Worm (Caenorhabditis elegans) whole organism, L4 larva: ENCODE data around the gene C36C9.11.

Experiments used
- F26F4.8 ChIP-seq: fragments of 200-800 bp; sonication (Bioruptor generic); conservative IDR thresholded peaks from 2 replicates; pipeline ENCODE4 v1.3.6; 2022; ENCODE audit warnings: missing genetic modification characterization, missing compliant biosample characterization
- ctbp-1 ChIP-seq: fragments of 200-800 bp; sonication (Bioruptor generic); IDR thresholded peaks from 2 replicates; pipeline ENCODE4 v1.3.6; 2022; ENCODE audit warnings: missing genetic modification reagents, missing genetic modification characterization, missing compliant biosample characterization
- daf-19 ChIP-seq: fragments of 200-800 bp; sonication (Bioruptor generic); conservative IDR thresholded peaks from 2 replicates; pipeline ENCODE4 v1.3.6; 2022; ENCODE audit warnings: missing genetic modification characterization, missing compliant biosample characterization
- dmd-8 ChIP-seq: fragments of 200-800 bp; sonication (Bioruptor generic); IDR thresholded peaks from 2 replicates; pipeline ENCODE4 v1.3.6; 2022; ENCODE audit warnings: missing genetic modification characterization, missing compliant biosample characterization
- hlh-30 ChIP-seq: sonication (generic microtip); optimal IDR thresholded peaks from 2 replicates; lab custom pipeline; 2017; ENCODE audit warnings: antibody characterized with exemption, mild to moderate bottlenecking, missing genetic modification characterization, missing compliant biosample characterization; ENCODE audit not compliant: insufficient read depth
- lin-13 ChIP-seq: fragments of 150-350 bp; optimal IDR thresholded peaks from 2 replicates; lab custom pipeline; 2014; ENCODE audit warnings: missing biosample characterization, missing genetic modification reagents, missing genetic modification characterization
- madf-9 ChIP-seq: fragments of 200-800 bp; sonication (Bioruptor generic); conservative IDR thresholded peaks from 2 replicates; pipeline ENCODE4 v1.3.6; 2022; ENCODE audit warnings: missing genetic modification reagents, missing genetic modification characterization, missing compliant biosample characterization
- mdl-1 ChIP-seq, 2 experiments: fragments of 150-350 bp in 1 of 2; sonication (generic microtip) in 1 of 2; optimal IDR thresholded peaks; 2 replicates each; lab custom pipeline; 2014 to 2017; ENCODE audit warnings: missing biosample characterization in 2 of 2, missing genetic modification characterization in 2 of 2
- mxl-3 ChIP-seq: fragments of 200-800 bp; sonication (Bioruptor generic); optimal IDR thresholded peaks from 2 replicates; lab custom pipeline; 2018; ENCODE audit warnings: mild to moderate bottlenecking, missing genetic modification characterization, missing compliant biosample characterization
- nhr-237 ChIP-seq: sonication (generic microtip); optimal IDR thresholded peaks from 2 replicates; lab custom pipeline; 2017; ENCODE audit warnings: missing biosample characterization, missing genetic modification characterization
- nhr-48 ChIP-seq: sonication (generic microtip); optimal IDR thresholded peaks from 2 replicates; lab custom pipeline; 2016; ENCODE audit warnings: mild to moderate bottlenecking, missing genetic modification characterization, missing compliant biosample characterization
- nhr-77 ChIP-seq: fragments of 150-350 bp; optimal IDR thresholded peaks from 2 replicates; lab custom pipeline; 2014; ENCODE audit warnings: missing biosample characterization, missing genetic modification characterization
- pha-4 ChIP-seq, 2 experiments: fragments of 150-350 bp in 1 of 2; fragments of 200-800 bp in 1 of 2; sonication (Bioruptor generic) in 1 of 2; IDR thresholded peaks in 1 of 2; optimal IDR thresholded peaks in 1 of 2; 2 replicates each; pipeline versions ENCODE4 v1.3.6 to Lab custom; 2014 to 2022; ENCODE audit warnings: missing genetic modification characterization in 2 of 2, missing genetic modification reagents in 2 of 2, missing biosample characterization in 1 of 2, missing compliant biosample characterization in 1 of 2
- php-3 ChIP-seq: fragments of 200-800 bp; sonication (Bioruptor generic); IDR thresholded peaks from 2 replicates; pipeline ENCODE4 v1.3.6; 2022; ENCODE audit warnings: missing genetic modification reagents, missing genetic modification characterization, missing compliant biosample characterization
- set-16 ChIP-seq: fragments of 200-800 bp; sonication (Bioruptor generic); IDR thresholded peaks from 2 replicates; pipeline ENCODE4 v1.3.6; 2022; ENCODE audit warnings: missing genetic modification reagents, missing genetic modification characterization, missing compliant biosample characterization
- tag-97 ChIP-seq: fragments of 200-800 bp; sonication (Bioruptor generic); IDR thresholded peaks from 2 replicates; pipeline ENCODE4 v1.3.6; 2022; ENCODE audit warnings: missing genetic modification characterization, missing compliant biosample characterization
- vab-7 ChIP-seq: fragments of 200-800 bp; sonication (Bioruptor generic); IDR thresholded peaks from 2 replicates; pipeline ENCODE4 v1.3.6; 2022; ENCODE audit warnings: missing genetic modification reagents, missing genetic modification characterization, missing compliant biosample characterization
- zip-2 ChIP-seq: fragments of 150-350 bp; optimal IDR thresholded peaks from 2 replicates; lab custom pipeline; 2014; ENCODE audit warnings: missing biosample characterization, missing genetic modification characterization
- ztf-7 ChIP-seq: fragments of 150-350 bp; optimal IDR thresholded peaks from 2 replicates; lab custom pipeline; 2014; ENCODE audit warnings: missing biosample characterization, missing genetic modification characterization

The C36C9.11 gene

DNA sequence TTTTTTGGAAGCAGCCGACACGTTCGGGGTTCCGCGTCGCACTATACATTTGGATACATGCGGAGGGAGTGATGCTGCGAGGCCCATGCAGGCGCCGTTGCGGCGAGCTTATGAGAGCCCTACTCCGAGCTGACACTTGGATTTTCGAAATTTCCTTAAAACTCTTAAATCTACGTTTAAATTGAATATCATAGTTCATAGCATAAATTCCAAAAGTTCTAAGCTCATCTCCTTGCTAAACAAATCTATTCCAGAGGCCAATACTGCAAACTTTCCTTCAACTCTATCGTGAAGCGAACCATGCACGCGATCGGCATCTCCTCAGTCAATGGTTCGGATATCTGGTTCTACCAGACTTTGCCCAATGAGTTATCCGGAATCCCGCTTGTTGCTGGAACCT, 42.4 kb downstream of the C36C9.11 start, which contains the start of gene dgn-3:
Gene dgn-3, plus strand, starts transcription at position 301 of the 400 bp plus-strand sequence.
- TF ChIP-seq nhr-237 = no peak
- TF ChIP-seq php-3 (GFP tag; lab: Robert Waterston, UW) = no peak
- no peak for TF ChIP-seq mdl-1 (tag; optimal IDR thresholded peaks at IDR 0.05; lab: Kevin White, UChicago)
- TF ChIP-seq set-16 (GFP tag; lab: Robert Waterston, UW) = peak; percentile 44; the same call in 1 of the 2 replicates

DNA sequence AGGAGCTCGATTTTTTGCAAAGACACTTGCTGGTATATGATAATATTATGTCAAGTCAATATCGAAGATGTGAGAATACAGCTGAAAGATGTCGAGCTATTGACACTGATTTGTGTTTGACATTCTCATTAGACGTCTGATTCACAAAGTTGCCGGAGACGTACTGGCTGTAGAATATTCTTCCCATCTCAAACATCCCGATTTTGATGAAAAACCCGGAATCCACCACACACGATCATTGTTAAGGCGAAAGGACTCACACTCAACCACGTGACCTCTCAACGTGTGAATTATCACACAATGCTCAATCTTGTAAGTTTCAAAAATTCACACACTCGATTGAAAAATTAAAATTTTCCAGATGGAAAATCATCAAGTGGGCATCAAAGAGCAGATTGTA, 48.8 kb downstream of the C36C9.11 start, which contains the start of gene F07G6.12:
Gene F07G6.12, plus strand, starts transcription at position 301 of the 400 bp plus-strand sequence.
- no peak for TF ChIP-seq nhr-48 (tag; lab: Kevin White, UChicago)
- no peak for TF ChIP-seq set-16 (GFP tag; lab: Robert Waterston, UW)
- TF ChIP-seq F26F4.8 (GFP tag; lab: Robert Waterston, UW) = no peak
- no peak for TF ChIP-seq tag-97 (GFP tag; lab: Robert Waterston, UW)
- no peak for TF ChIP-seq vab-7
- no peak for TF ChIP-seq ztf-7 (tag; lab: Kevin White, UChicago)
- TF ChIP-seq madf-9 = no peak
- no peak for TF ChIP-seq mxl-3 (GFP tag; lab: Kevin White, UChicago)
- no peak for TF ChIP-seq daf-19 (GFP tag; lab: Robert Waterston, UW)
- TF ChIP-seq dmd-8 (GFP tag; lab: Robert Waterston, UW) = no peak
- no peak for TF ChIP-seq ctbp-1 (GFP tag; lab: Robert Waterston, UW)
- no peak for TF ChIP-seq lin-13 (GFP tag; lab: Kevin White, UChicago)
- TF ChIP-seq zip-2 = no peak
- TF ChIP-seq pha-4 (GFP tag; IDR thresholded peaks at IDR 0.05; lab: Robert Waterston, UW) = no peak
- no peak for TF ChIP-seq pha-4 (tag; optimal IDR thresholded peaks at IDR 0.05; lab: Kevin White, UChicago)

DNA sequence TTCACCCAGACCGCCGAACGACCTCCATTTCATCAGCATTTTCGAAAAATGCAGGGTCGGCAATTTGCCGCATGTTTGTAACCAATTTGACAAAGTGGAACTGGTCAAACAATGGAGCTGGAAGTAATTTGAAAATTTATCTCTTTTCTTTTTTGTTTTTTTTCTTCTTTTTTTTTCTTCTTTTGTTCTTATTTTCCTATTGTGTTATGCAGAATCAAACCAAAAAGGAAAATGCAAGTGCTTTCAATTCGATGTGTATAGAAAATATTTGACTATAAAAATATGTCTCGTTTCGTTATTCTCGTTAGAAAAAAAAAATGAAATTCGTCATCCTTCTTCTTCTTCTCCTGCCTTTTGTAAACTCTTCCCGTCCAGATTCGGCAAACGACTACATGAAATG, 50.4 kb downstream of the C36C9.11 start, which contains the start of gene F07G6.10:
Gene F07G6.10, plus strand, starts transcription at position 301 of the 400 bp plus-strand sequence.
- TF ChIP-seq hlh-30 (tag; lab: Kevin White, UChicago) = no peak
- no peak for TF ChIP-seq nhr-77 (tag; lab: Kevin White, UChicago)
- TF ChIP-seq, all 104 proteins: peak for 0
